Fruit fly (Drosophila melanogaster) whole organism, embryonic: ENCODE measurements around the gene Cpr65Aw.

Experiments used
- Atf-2 ChIP-seq: fragments of 200-800 bp; sonication (Bioruptor generic); optimal IDR thresholded peaks from 2 replicates; lab custom pipeline; 2016; ENCODE audit warnings: missing biosample characterization, missing genetic modification characterization
- BEAF-32 ChIP-seq: fragments of 200-800 bp; sonication (Bioruptor generic); optimal IDR thresholded peaks from 3 replicates; lab custom pipeline; 2017; ENCODE audit warnings: missing biosample characterization, missing genetic modification characterization, mild to moderate bottlenecking, moderate library complexity, missing genetic modification reagents
- CG10462 ChIP-seq: fragments of 200-800 bp; sonication (Bioruptor generic); optimal IDR thresholded peaks from 2 replicates; lab custom pipeline; 2016; ENCODE audit warnings: missing biosample characterization, missing genetic modification characterization
- CG12744 ChIP-seq: fragments of 200-800 bp; sonication (Bioruptor generic); optimal IDR thresholded peaks from 2 replicates; lab custom pipeline; 2016; ENCODE audit warnings: missing biosample characterization, missing genetic modification characterization
- CG13424 ChIP-seq: fragments of 200-800 bp; sonication (Bioruptor generic); optimal IDR thresholded peaks from 2 replicates; lab custom pipeline; 2019; ENCODE audit warnings: missing biosample characterization, mild to moderate bottlenecking, missing genetic modification characterization, moderate library complexity
- CG13624 ChIP-seq: fragments of 200-800 bp; sonication (Bioruptor generic); optimal IDR thresholded peaks from 2 replicates; lab custom pipeline; 2016; ENCODE audit warnings: missing biosample characterization, missing genetic modification characterization
- CG14965 ChIP-seq: fragments of 200-800 bp; sonication (Bioruptor generic); optimal IDR thresholded peaks from 2 replicates; lab custom pipeline; 2016; ENCODE audit warnings: missing biosample characterization, missing genetic modification characterization, borderline replicate concordance
- CG15479 ChIP-seq: fragments of 200-800 bp; sonication (Bioruptor generic); optimal IDR thresholded peaks from 3 replicates; lab custom pipeline; 2019; ENCODE audit warnings: missing biosample characterization, mild to moderate bottlenecking, missing genetic modification characterization, moderate library complexity
- CG15696 ChIP-seq: fragments of 200-800 bp; sonication (Bioruptor generic); optimal IDR thresholded peaks from 2 replicates; lab custom pipeline; 2019; ENCODE audit warnings: missing biosample characterization, mild to moderate bottlenecking, missing genetic modification characterization, moderate library complexity
- CG2199 ChIP-seq: fragments of 200-800 bp; sonication (Bioruptor generic); IDR thresholded peaks from 3 replicates; pipeline ENCODE4 v1.3.6; 2022; ENCODE audit warnings: missing biosample characterization, missing genetic modification characterization
- CG30020 ChIP-seq: fragments of 200-800 bp; optimal IDR thresholded peaks from 2 replicates; lab custom pipeline; 2019; ENCODE audit warnings: missing biosample characterization, mild to moderate bottlenecking, missing genetic modification characterization, moderate library complexity
- CG30431 ChIP-seq: fragments of 200-800 bp; sonication (Bioruptor generic); optimal IDR thresholded peaks from 2 replicates; lab custom pipeline; 2017; ENCODE audit warnings: missing biosample characterization, missing genetic modification characterization
- CG4730 ChIP-seq: fragments of 200-800 bp; sonication (Bioruptor generic); IDR thresholded peaks from 2 replicates; pipeline ENCODE4 v1.3.6; 2022; ENCODE audit warnings: missing biosample characterization, missing genetic modification characterization
- CG5180 ChIP-seq: fragments of 200-800 bp; sonication (Bioruptor generic); optimal IDR thresholded peaks from 3 replicates; lab custom pipeline; 2017; ENCODE audit warnings: missing biosample characterization, missing genetic modification characterization, mild to moderate bottlenecking, moderate library complexity, missing genetic modification reagents
- CG5953 ChIP-seq: fragments of 200-800 bp; sonication (Bioruptor generic); IDR thresholded peaks from 2 replicates; pipeline ENCODE4 v1.3.6; 2022; ENCODE audit warnings: missing biosample characterization, missing genetic modification characterization
- CG9215 ChIP-seq: fragments of 200-800 bp; sonication (Bioruptor generic); IDR thresholded peaks from 2 replicates; pipeline ENCODE4 v1.3.6; 2022; ENCODE audit warnings: missing biosample characterization, missing genetic modification characterization
- CG9876 ChIP-seq: fragments of 200-800 bp; sonication (Bioruptor generic); optimal IDR thresholded peaks from 2 replicates; lab custom pipeline; 2016; ENCODE audit warnings: missing biosample characterization, missing genetic modification characterization
- Dbx ChIP-seq: fragments of 200-800 bp; sonication (Bioruptor generic); IDR thresholded peaks from 3 replicates; pipeline ENCODE4 v1.3.6; 2022; ENCODE audit warnings: missing biosample characterization, missing genetic modification characterization
- Dek ChIP-seq: fragments of 200-800 bp; sonication (Bioruptor generic); optimal IDR thresholded peaks from 3 replicates; lab custom pipeline; 2019; ENCODE audit warnings: missing biosample characterization, mild to moderate bottlenecking, missing genetic modification characterization, moderate library complexity
- E2f2 ChIP-seq: fragments of 200-800 bp; sonication (Bioruptor generic); IDR thresholded peaks from 2 replicates; pipeline ENCODE4 v1.3.6; 2022; ENCODE audit warnings: missing biosample characterization, missing genetic modification characterization
- Hey ChIP-seq: fragments of 200-800 bp; sonication (Bioruptor generic); optimal IDR thresholded peaks from 3 replicates; lab custom pipeline; 2018; ENCODE audit warnings: missing biosample characterization, mild to moderate bottlenecking, missing genetic modification characterization
- Hsf ChIP-seq: fragments of 200-800 bp; sonication (Bioruptor generic); optimal IDR thresholded peaks from 3 replicates; lab custom pipeline; 2016; ENCODE audit warnings: missing biosample characterization, missing genetic modification characterization
- Lhr ChIP-seq: fragments of 200-800 bp; sonication (Bioruptor generic); optimal IDR thresholded peaks from 3 replicates; lab custom pipeline; 2017; ENCODE audit warnings: mild to moderate bottlenecking, missing biosample characterization, missing genetic modification reagents, missing genetic modification characterization
- Mad ChIP-seq: fragments of 200-800 bp; sonication (Bioruptor generic); optimal IDR thresholded peaks from 2 replicates; lab custom pipeline; 2016; ENCODE audit warnings: missing biosample characterization, missing genetic modification characterization
- Med ChIP-seq: fragments of 200-800 bp; sonication (Bioruptor generic); peaks from one replicate; lab custom pipeline; 2016; ENCODE audit warnings: missing biosample characterization, missing genetic modification characterization, mild to moderate bottlenecking, inconsistent platforms, moderate library complexity
- NK7.1 ChIP-seq: fragments of 200-800 bp; sonication (Bioruptor generic); optimal IDR thresholded peaks from 3 replicates; lab custom pipeline; 2016; ENCODE audit warnings: missing biosample characterization, missing genetic modification characterization
- Nf-YA ChIP-seq: fragments of 200-800 bp; sonication (Bioruptor generic); IDR thresholded peaks from 2 replicates; pipeline ENCODE4 v1.3.6; 2022; ENCODE audit warnings: missing biosample characterization, missing genetic modification characterization
- Nf-YB ChIP-seq: fragments of 200-800 bp; sonication (Bioruptor generic); optimal IDR thresholded peaks from 3 replicates; lab custom pipeline; 2019; ENCODE audit warnings: missing biosample characterization, mild to moderate bottlenecking, missing genetic modification characterization, moderate library complexity
- Vsx1 ChIP-seq: fragments of 200-800 bp; sonication (Bioruptor generic); optimal IDR thresholded peaks from 2 replicates; lab custom pipeline; 2017; ENCODE audit warnings: missing biosample characterization, mild to moderate bottlenecking, missing genetic modification characterization, missing genetic modification reagents
- bsh ChIP-seq, 2 experiments: fragments of 200-800 bp; sonication (Bioruptor generic); optimal IDR thresholded peaks; 2 replicates each; lab custom pipeline; 2017 to 2018; ENCODE audit warnings: mild to moderate bottlenecking in 2 of 2, missing biosample characterization in 2 of 2, missing genetic modification characterization in 2 of 2, moderate library complexity in 1 of 2
- chn ChIP-seq: fragments of 200-800 bp; sonication (Bioruptor generic); optimal IDR thresholded peaks from 2 replicates; lab custom pipeline; 2016; ENCODE audit warnings: missing biosample characterization, missing genetic modification characterization
- crp ChIP-seq, 2 experiments: fragments of 200-800 bp; sonication (Bioruptor generic); optimal IDR thresholded peaks; 2 replicates in 1 of 2; 3 replicates in 1 of 2; lab custom pipeline; 2017; ENCODE audit warnings: missing biosample characterization in 2 of 2, missing genetic modification characterization in 2 of 2, mild to moderate bottlenecking in 1 of 2, moderate library complexity in 1 of 2
- cwo ChIP-seq: fragments of 200-800 bp; sonication (Bioruptor generic); optimal IDR thresholded peaks from 3 replicates; lab custom pipeline; 2017; ENCODE audit warnings: missing biosample characterization, missing genetic modification characterization, mild to moderate bottlenecking, moderate library complexity, missing genetic modification reagents
- fru ChIP-seq: fragments of >200 bp; optimal IDR thresholded peaks from 2 replicates; lab custom pipeline; 2017
- gfzf ChIP-seq: fragments of 200-800 bp; sonication (Bioruptor generic); optimal IDR thresholded peaks from 2 replicates; lab custom pipeline; 2016; ENCODE audit warnings: missing biosample characterization, mild to moderate bottlenecking, missing genetic modification characterization, moderate library complexity
- gsb-n ChIP-seq: fragments of 200-800 bp; sonication (Bioruptor generic); optimal IDR thresholded peaks from 3 replicates; lab custom pipeline; 2018; ENCODE audit warnings: missing biosample characterization, mild to moderate bottlenecking, missing genetic modification characterization
- insv ChIP-seq, 2 experiments: fragments of 200-800 bp; sonication (Bioruptor generic); optimal IDR thresholded peaks; 3 replicates each; lab custom pipeline; 2016 to 2018; ENCODE audit warnings: missing biosample characterization in 2 of 2, missing genetic modification characterization in 2 of 2
- jumu ChIP-seq: fragments of 200-800 bp; sonication (Bioruptor generic); optimal IDR thresholded peaks from 3 replicates; lab custom pipeline; 2016; ENCODE audit warnings: missing biosample characterization, missing genetic modification characterization
- ken ChIP-seq: fragments of 200-800 bp; sonication (Bioruptor generic); IDR thresholded peaks from 3 replicates; pipeline ENCODE4 v1.3.6; 2022; ENCODE audit warnings: missing biosample characterization, missing genetic modification characterization
- lilli ChIP-seq: fragments of 200-800 bp; sonication (Bioruptor generic); optimal IDR thresholded peaks from 3 replicates; lab custom pipeline; 2016; ENCODE audit warnings: missing biosample characterization, missing genetic modification characterization
- nerfin-1 ChIP-seq: fragments of 200-800 bp; sonication (Bioruptor generic); optimal IDR thresholded peaks from 3 replicates; lab custom pipeline; 2019; ENCODE audit warnings: missing biosample characterization, mild to moderate bottlenecking, missing genetic modification characterization, moderate library complexity
- nerfin-2 ChIP-seq: fragments of 200-800 bp; sonication (Bioruptor generic); IDR thresholded peaks from 2 replicates; pipeline ENCODE4 v1.3.6; 2022; ENCODE audit warnings: missing biosample characterization, missing genetic modification characterization; ENCODE audit not compliant: partially characterized antibody
- nom ChIP-seq: fragments of 200-800 bp; sonication (Bioruptor generic); optimal IDR thresholded peaks from 2 replicates; lab custom pipeline; 2017; ENCODE audit warnings: missing biosample characterization, missing genetic modification characterization, mild to moderate bottlenecking, moderate library complexity, missing genetic modification reagents
- onecut ChIP-seq: fragments of 200-800 bp; sonication (Bioruptor generic); IDR thresholded peaks from 2 replicates; pipeline ENCODE4 v1.3.6; 2022; ENCODE audit warnings: missing biosample characterization, missing genetic modification characterization
- sens-2 ChIP-seq: fragments of 200-800 bp; sonication (Bioruptor generic); IDR thresholded peaks from 2 replicates; pipeline ENCODE4 v1.3.6; 2022; ENCODE audit warnings: missing biosample characterization, missing genetic modification characterization
- sisA ChIP-seq: fragments of 200-800 bp; sonication (Bioruptor generic); IDR thresholded peaks from 2 replicates; pipeline ENCODE4 v1.3.6; 2022; ENCODE audit warnings: missing biosample characterization, missing genetic modification characterization
- stwl ChIP-seq: fragments of 200-800 bp; sonication (Bioruptor generic); optimal IDR thresholded peaks from 3 replicates; lab custom pipeline; 2018; ENCODE audit warnings: missing biosample characterization, mild to moderate bottlenecking, missing genetic modification characterization, moderate library complexity
- wor ChIP-seq: fragments of 200-800 bp; sonication (Bioruptor generic); IDR thresholded peaks from 2 replicates; pipeline ENCODE4 v1.3.6; 2022; ENCODE audit warnings: missing biosample characterization, missing genetic modification characterization
- zen2 ChIP-seq: fragments of 200-800 bp; sonication (Bioruptor generic); IDR thresholded peaks from 3 replicates; pipeline ENCODE4 v1.3.6; 2022; ENCODE audit warnings: missing biosample characterization, missing genetic modification characterization; ENCODE audit not compliant: partially characterized antibody

Cpr65Aw gene

DNA sequence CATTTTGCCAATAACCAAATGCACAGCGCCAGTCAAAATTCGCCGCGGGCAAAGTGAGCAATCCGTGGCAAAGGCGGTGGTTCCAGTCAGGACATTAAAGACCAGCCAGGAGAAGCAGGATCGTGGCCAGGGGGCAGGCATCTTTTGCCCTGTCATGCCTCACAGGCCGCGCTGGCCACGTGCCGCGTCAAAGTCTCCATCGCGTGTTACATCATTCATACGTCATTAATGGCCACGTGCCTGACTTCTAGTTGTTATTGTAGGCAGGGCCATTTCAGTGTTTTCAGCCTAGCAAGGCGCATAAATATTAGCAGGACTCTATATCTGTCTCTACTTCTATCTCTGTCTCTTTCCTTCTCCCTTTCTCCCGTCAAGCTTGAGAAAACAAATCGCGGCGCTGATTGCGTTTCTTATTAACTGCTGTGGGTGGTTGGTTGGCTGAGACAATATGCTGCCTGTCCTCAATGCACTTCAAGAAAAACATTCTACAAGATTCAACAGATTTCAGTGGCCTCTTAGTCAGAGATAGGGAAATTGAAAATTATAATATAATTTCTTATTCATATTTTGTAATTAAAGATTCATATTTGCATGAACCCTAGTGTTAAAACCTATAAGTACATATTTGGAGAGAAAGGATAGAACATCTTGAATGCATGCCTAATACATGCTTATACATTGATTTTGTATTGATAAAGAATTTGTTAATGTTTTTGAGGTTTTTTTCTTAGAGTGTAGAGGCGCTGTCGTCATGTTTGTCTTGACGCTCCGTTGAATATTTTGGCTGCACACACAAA is 33.8 kb downstream of the Cpr65Aw start (continued):
- no peak for TF ChIP-seq CG5953 (GFP tag; lab: Robert Waterston, UW)
- TF ChIP-seq Med (GFP tag; lab: Kevin White, UChicago), result peak; percentile 37
- TF ChIP-seq CG30020 (tag; lab: Kevin White, UChicago), result no peak
- peak; percentile 10 for TF ChIP-seq CG13424 (tag; lab: Kevin White, UChicago)
- no peak for TF ChIP-seq crp (GFP tag; optimal IDR thresholded peaks at IDR 0.05; lab: Kevin White, UChicago)
- TF ChIP-seq zen2, result no peak
- TF ChIP-seq CG14965 (GFP tag; lab: Kevin White, UChicago), result no peak
- TF ChIP-seq NK7.1 (GFP tag; lab: Kevin White, UChicago), result no peak
- TF ChIP-seq nom, result no peak
- no peak for TF ChIP-seq ken (GFP tag; lab: Robert Waterston, UW)
- TF ChIP-seq stwl (tag; lab: Kevin White, UChicago), result no peak
- no peak for TF ChIP-seq CG15479
- peak; percentile 25 for TF ChIP-seq CG15696 (tag; lab: Kevin White, UChicago)

DNA sequence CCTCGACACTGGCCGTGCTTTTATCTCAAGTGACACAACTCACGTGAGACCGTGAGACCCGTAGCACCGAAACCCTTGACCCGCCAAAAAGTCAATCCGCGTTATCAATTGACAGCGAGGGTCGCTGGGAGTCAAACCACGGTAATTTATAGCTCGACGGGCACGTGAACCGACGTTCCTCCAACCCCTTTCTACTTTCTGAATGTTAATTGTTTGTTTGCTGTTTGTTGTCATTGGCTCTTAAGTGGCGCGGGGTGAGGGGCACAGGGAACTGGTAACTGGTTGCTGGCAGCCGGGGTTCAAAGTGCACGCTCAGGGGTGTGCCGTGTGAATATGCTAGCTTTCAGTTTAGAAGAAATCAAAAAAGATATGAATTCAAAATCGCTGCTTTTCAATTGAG is 35.5 kb downstream of the Cpr65Aw start:
- peak; percentile 20 for TF ChIP-seq Vsx1 (GFP tag; lab: Kevin White, UChicago)
- TF ChIP-seq CG10462 (GFP tag; lab: Kevin White, UChicago), result no peak
- TF ChIP-seq insv (GFP tag; optimal IDR thresholded peaks at IDR 0.05; lab: Kevin White, UChicago), result no peak
- no peak for TF ChIP-seq onecut (GFP tag; lab: Robert Waterston, UW)
- no peak for TF ChIP-seq fru (lab: Kevin White, UChicago)
- no peak for TF ChIP-seq Dek (tag; lab: Kevin White, UChicago)
- no peak for TF ChIP-seq Nf-YA (GFP tag; lab: Robert Waterston, UW)
- TF ChIP-seq jumu, result no peak
- no peak for TF ChIP-seq Hsf (GFP tag; lab: Kevin White, UChicago)
- TF ChIP-seq Mad (GFP tag; lab: Kevin White, UChicago), result no peak
- TF ChIP-seq Nf-YB (GFP tag; lab: Kevin White, UChicago), result peak; percentile 56
- TF ChIP-seq Atf-2 (GFP tag; lab: Kevin White, UChicago), result no peak
- peak; percentile 13 for TF ChIP-seq nerfin-1 (tag; lab: Kevin White, UChicago)
- TF ChIP-seq CG9215 (GFP tag; lab: Robert Waterston, UW), result no peak
- TF ChIP-seq wor, result no peak
- TF ChIP-seq E2f2, result no peak
- TF ChIP-seq CG9876, result no peak
- TF ChIP-seq sens-2 (GFP tag; lab: Robert Waterston, UW), result no peak
- TF ChIP-seq CG4730, result no peak
- TF ChIP-seq cwo (GFP tag; lab: Kevin White, UChicago), result peak; percentile 33
- TF ChIP-seq CG30431 (GFP tag; lab: Kevin White, UChicago), result no peak
- TF ChIP-seq chn (GFP tag; lab: Kevin White, UChicago), result no peak
- TF ChIP-seq Dbx (GFP tag; lab: Robert Waterston, UW), result no peak
- TF ChIP-seq CG12744 (GFP tag; lab: Kevin White, UChicago), result no peak
- TF ChIP-seq Hey, result peak; percentile 79
- TF ChIP-seq gfzf, result no peak
- TF ChIP-seq BEAF-32 (GFP tag; lab: Kevin White, UChicago), result no peak
- TF ChIP-seq CG2199, result no peak
- TF ChIP-seq sisA (GFP tag; lab: Robert Waterston, UW), result no peak
- TF ChIP-seq Lhr (GFP tag; lab: Kevin White, UChicago), result no peak
- TF ChIP-seq nerfin-2 (GFP tag; lab: Robert Waterston, UW), result no peak
- no peak for TF ChIP-seq CG5180
- TF ChIP-seq gsb-n (tag; lab: Kevin White, UChicago), result peak; percentile 28
- TF ChIP-seq CG13624 (GFP tag; lab: Kevin White, UChicago), result no peak
- no peak for TF ChIP-seq bsh (GFP tag; optimal IDR thresholded peaks at IDR 0.05; lab: Kevin White, UChicago)
- TF ChIP-seq lilli, result no peak
